Fruit fly (Drosophila melanogaster): ENCODE results near the gene Nop56.
A peak's percentile ranks its signal among the peaks of the same experiment; 100 is the strongest.

The Nop56 gene

dm6 chr3R:22397068-22397700 is 23.7 kb downstream of the Nop56 start (continued):
- TF ChIP-seq grau (tag; optimal IDR thresholded peaks at IDR 0.05) = no peak
- no peak for TF ChIP-seq Drgx (GFP tag; IDR thresholded peaks at IDR 0.05)
- TF ChIP-seq CG7928 (GFP tag; optimal IDR thresholded peaks at IDR 0.05) = no peak
- TF ChIP-seq CG34376 (GFP tag; optimal IDR thresholded peaks at IDR 0.05) = peak; percentile 23
- no peak for TF ChIP-seq E2f1 (GFP tag; IDR thresholded peaks at IDR 0.05)
- no peak for TF ChIP-seq CoRest (tag; optimal IDR thresholded peaks at IDR 0.05)
- no peak for TF ChIP-seq CG10209 (GFP tag; optimal IDR thresholded peaks at IDR 0.05)
- no peak for TF ChIP-seq jing (GFP tag; optimal IDR thresholded peaks at IDR 0.05)
- TF ChIP-seq Ravus (GFP tag; IDR thresholded peaks at IDR 0.05) = no peak
- TF ChIP-seq Jarid2 (GFP tag; optimal IDR thresholded peaks at IDR 0.05) = no peak
- TF ChIP-seq CG6854 (GFP tag; optimal IDR thresholded peaks at IDR 0.05) = no peak
- TF ChIP-seq unc-4 (GFP tag; IDR thresholded peaks at IDR 0.05; ENCODE audit: partially characterized antibody) = peak; percentile 44; the same call in 1 of the 2 replicates
- TF ChIP-seq CG14860 (GFP tag; IDR thresholded peaks at IDR 0.05; ENCODE audit: partially characterized antibody) = peak; percentile 88
- TF ChIP-seq chinmo (GFP tag; IDR thresholded peaks at IDR 0.05; ENCODE audit: partially characterized antibody) = peak; percentile 95
- TF ChIP-seq psq (GFP tag; optimal IDR thresholded peaks at IDR 0.05) = no peak
- TF ChIP-seq onecut (GFP tag; IDR thresholded peaks at IDR 0.05) = no peak
- no peak for TF ChIP-seq CG7556 (GFP tag; optimal IDR thresholded peaks at IDR 0.05)
- peak; percentile 74 for TF ChIP-seq ato (GFP tag; IDR thresholded peaks at IDR 0.05; ENCODE audit: partially characterized antibody)
- no peak for TF ChIP-seq Dref (GFP tag; IDR thresholded peaks at IDR 0.05)
- TF ChIP-seq Asciz (GFP tag; optimal IDR thresholded peaks at IDR 0.05) = no peak
- TF ChIP-seq pnt (GFP tag; optimal IDR thresholded peaks at IDR 0.05) = no peak
- TF ChIP-seq YL-1 (GFP tag; optimal IDR thresholded peaks at IDR 0.05) = no peak
- TF ChIP-seq Aef1 (GFP tag; IDR thresholded peaks at IDR 0.05) = no peak
- no peak for TF ChIP-seq CG12942 (GFP tag; optimal IDR thresholded peaks at IDR 0.05)
- TF ChIP-seq CG15011 (GFP tag; optimal IDR thresholded peaks at IDR 0.05) = no peak
- TF ChIP-seq Oli (tag; optimal IDR thresholded peaks at IDR 0.05) = no peak
- no peak for TF ChIP-seq ems (GFP tag; optimal IDR thresholded peaks at IDR 0.05)
- TF ChIP-seq tll (GFP tag; optimal IDR thresholded peaks at IDR 0.05) = no peak
- peak; percentile 1 for TF ChIP-seq CG33557 (GFP tag; optimal IDR thresholded peaks at IDR 0.05)
- TF ChIP-seq Dad (GFP tag; optimal IDR thresholded peaks at IDR 0.05) = no peak
- no peak for TF ChIP-seq bowl (GFP tag; IDR thresholded peaks at IDR 0.05)
- no peak for TF ChIP-seq CG12659 (GFP tag; optimal IDR thresholded peaks at IDR 0.05)
- TF ChIP-seq bsh (GFP tag; optimal IDR thresholded peaks at IDR 0.05) = no peak
- peak; percentile 53 for TF ChIP-seq CG10431 (GFP tag; optimal IDR thresholded peaks at IDR 0.05)
- peak; percentile 4 to 99 for TF ChIP-seq Eip74EF (GFP tag; optimal IDR thresholded peaks at IDR 0.05)
- no peak for TF ChIP-seq CG15269 (tag; optimal IDR thresholded peaks at IDR 0.05)
- TF ChIP-seq CG2116 (GFP tag; optimal IDR thresholded peaks at IDR 0.05) = peak; percentile 7
- TF ChIP-seq CG10462 (GFP tag; optimal IDR thresholded peaks at IDR 0.05) = no peak
- TF ChIP-seq Dfd (GFP tag; optimal IDR thresholded peaks at IDR 0.05) = peak in 1 of 2 experiments; percentile 93
- TF ChIP-seq Six4 (GFP tag; optimal IDR thresholded peaks at IDR 0.05) = no peak
- TF ChIP-seq Scr (GFP tag; IDR thresholded peaks at IDR 0.05; ENCODE audit: partially characterized antibody) = peak; percentile 68
- peak; percentile 88 for TF ChIP-seq CG7963 (GFP tag; IDR thresholded peaks at IDR 0.05; ENCODE audit: partially characterized antibody)
- no peak for TF ChIP-seq ERR (GFP tag; optimal IDR thresholded peaks at IDR 0.05)
- no peak for TF ChIP-seq CG12104 (GFP tag; optimal IDR thresholded peaks at IDR 0.05)
- TF ChIP-seq CG34224 (GFP tag; IDR thresholded peaks at IDR 0.05; ENCODE audit: partially characterized antibody) = peak; percentile 55; the same call in 2 of the 3 replicates
- TF ChIP-seq sna (GFP tag; IDR thresholded peaks at IDR 0.05; ENCODE audit: partially characterized antibody) = peak; percentile 62; the same call in 1 of the 2 replicates
- 0 out of 3 replicates have a peak, but pooled peaks have one; percentile 19 for TF ChIP-seq Doc3 (GFP tag; IDR thresholded peaks at IDR 0.05; ENCODE audit: partially characterized antibody)
- TF ChIP-seq CG6813 (GFP tag; optimal IDR thresholded peaks at IDR 0.05) = no peak

Measured in whole organism, embryonic.